Fruit fly (Drosophila melanogaster): Measurements from ENCODE around the gene RhoGEF64C.

RhoGEF64C gene

dm6 chr3L:4842710-4843109 lies 150.1 kb downstream of the RhoGEF64C start:
- TF ChIP-seq pan (optimal IDR thresholded peaks at IDR 0.05) = no peak
- no peak for TF ChIP-seq Dll (optimal IDR thresholded peaks at IDR 0.05)
- TF ChIP-seq psq (optimal IDR thresholded peaks at IDR 0.05) = no peak
- no peak for TF ChIP-seq CG8478 (optimal IDR thresholded peaks at IDR 0.05)
- no peak for TF ChIP-seq usp (GFP tag; optimal IDR thresholded peaks at IDR 0.05)
- TF ChIP-seq EcR (GFP tag; optimal IDR thresholded peaks at IDR 0.05) = no peak

dm6 chr3L:4843428-4843827 lies 150.8 kb downstream of the RhoGEF64C start:
- TF ChIP-seq EcR (GFP tag; optimal IDR thresholded peaks at IDR 0.05) = no peak
- no peak for TF ChIP-seq psq (optimal IDR thresholded peaks at IDR 0.05)
- no peak for TF ChIP-seq pan (optimal IDR thresholded peaks at IDR 0.05)
- TF ChIP-seq Dll (optimal IDR thresholded peaks at IDR 0.05) = no peak
- no peak for TF ChIP-seq CG8478 (optimal IDR thresholded peaks at IDR 0.05)
- no peak for TF ChIP-seq usp (GFP tag; optimal IDR thresholded peaks at IDR 0.05)

dm6 chr3L:4844792-4845191 lies 152.2 kb downstream of the RhoGEF64C start:
- TF ChIP-seq CG8478 (optimal IDR thresholded peaks at IDR 0.05) (no peak), EcR (GFP tag; optimal IDR thresholded peaks at IDR 0.05) (no peak), usp (GFP tag; optimal IDR thresholded peaks at IDR 0.05) (no peak), psq (optimal IDR thresholded peaks at IDR 0.05) (no peak), pan (optimal IDR thresholded peaks at IDR 0.05) (no peak), Dll (optimal IDR thresholded peaks at IDR 0.05) (no peak)
